Fruit fly (Drosophila melanogaster) whole organism, embryonic: ENCODE data around the gene Lnk.

Source experiments
- Atf-2 ChIP-seq: fragments of 200-800 bp; sonication (Bioruptor generic); optimal IDR thresholded peaks from 2 replicates; lab custom pipeline; 2016; ENCODE audit warnings: missing biosample characterization, missing genetic modification characterization
- B-H1 ChIP-seq: fragments of 200-800 bp; sonication (Bioruptor generic); IDR thresholded peaks from 3 replicates; pipeline ENCODE4 v1.3.6; 2022; ENCODE audit warnings: missing biosample characterization, missing genetic modification characterization
- Blimp-1 ChIP-seq: fragments of 200-800 bp; sonication (Bioruptor generic); optimal IDR thresholded peaks from 3 replicates; lab custom pipeline; 2018; ENCODE audit warnings: missing biosample characterization, missing genetic modification characterization, mild to moderate bottlenecking, moderate library complexity, missing genetic modification reagents
- CG1024 ChIP-seq: fragments of 200-800 bp; sonication (Bioruptor generic); IDR thresholded peaks from 2 replicates; pipeline ENCODE4 v1.3.6; 2022; ENCODE audit warnings: missing biosample characterization, missing genetic modification characterization
- CG10274 ChIP-seq: fragments of 200-800 bp; sonication (Bioruptor generic); optimal IDR thresholded peaks from 3 replicates; lab custom pipeline; 2017; ENCODE audit warnings: missing biosample characterization, mild to moderate bottlenecking, missing genetic modification characterization
- CG11696 ChIP-seq: fragments of 200-800 bp; sonication (Bioruptor generic); IDR thresholded peaks from 2 replicates; pipeline ENCODE4 v1.3.6; 2022; ENCODE audit warnings: missing biosample characterization, missing genetic modification characterization
- CG12299 ChIP-seq: fragments of 200-800 bp; sonication (Bioruptor generic); optimal IDR thresholded peaks from 2 replicates; lab custom pipeline; 2018; ENCODE audit warnings: missing biosample characterization, mild to moderate bottlenecking, missing genetic modification characterization
- CG12391 ChIP-seq: fragments of 200-800 bp; sonication (Bioruptor generic); optimal IDR thresholded peaks from 3 replicates; lab custom pipeline; 2018; ENCODE audit warnings: missing biosample characterization, mild to moderate bottlenecking, missing genetic modification characterization, moderate library complexity
- CG12659 ChIP-seq: fragments of 200-800 bp; sonication (Bioruptor generic); optimal IDR thresholded peaks from 3 replicates; lab custom pipeline; 2017; ENCODE audit warnings: mild to moderate bottlenecking, missing biosample characterization, missing genetic modification reagents, missing genetic modification characterization
- CG14050 ChIP-seq: fragments of 200-800 bp; sonication (Bioruptor generic); IDR thresholded peaks from 3 replicates; pipeline ENCODE4 v1.3.6; 2022; ENCODE audit warnings: missing biosample characterization, missing genetic modification characterization
- CG1529 ChIP-seq: fragments of 200-800 bp; sonication (Bioruptor generic); optimal IDR thresholded peaks from 3 replicates; lab custom pipeline; 2018; ENCODE audit warnings: missing biosample characterization, missing genetic modification characterization
- CG15696 ChIP-seq: fragments of 200-800 bp; sonication (Bioruptor generic); optimal IDR thresholded peaks from 2 replicates; lab custom pipeline; 2019; ENCODE audit warnings: missing biosample characterization, mild to moderate bottlenecking, missing genetic modification characterization, moderate library complexity
- CG17385 ChIP-seq: fragments of 200-800 bp; sonication (Bioruptor generic); optimal IDR thresholded peaks from 3 replicates; lab custom pipeline; 2018; ENCODE audit warnings: missing biosample characterization, mild to moderate bottlenecking, missing genetic modification characterization
- CG17568 ChIP-seq: fragments of 200-800 bp; sonication (Bioruptor generic); optimal IDR thresholded peaks from 2 replicates; lab custom pipeline; 2018; ENCODE audit warnings: missing biosample characterization, mild to moderate bottlenecking, missing genetic modification characterization, moderate library complexity
- CG31224 ChIP-seq: fragments of 200-800 bp; sonication (Bioruptor generic); IDR thresholded peaks from 2 replicates; pipeline ENCODE4 v1.3.6; 2022; ENCODE audit warnings: missing biosample characterization, missing genetic modification characterization
- CG33557 ChIP-seq: fragments of 200-800 bp; sonication (Bioruptor generic); optimal IDR thresholded peaks from 2 replicates; lab custom pipeline; 2019; ENCODE audit warnings: missing biosample characterization, mild to moderate bottlenecking, missing genetic modification characterization, moderate library complexity
- CG3847 ChIP-seq: fragments of 200-800 bp; sonication (Bioruptor generic); IDR thresholded peaks from 2 replicates; pipeline ENCODE4 v1.3.6; 2022; ENCODE audit warnings: missing biosample characterization, missing genetic modification characterization
- CG6813 ChIP-seq: fragments of 200-800 bp; sonication (Bioruptor generic); optimal IDR thresholded peaks from 2 replicates; lab custom pipeline; 2017; ENCODE audit warnings: missing biosample characterization, missing genetic modification characterization, mild to moderate bottlenecking, moderate library complexity, missing genetic modification reagents
- CG7839 ChIP-seq: fragments of 200-800 bp; sonication (Bioruptor generic); optimal IDR thresholded peaks from 3 replicates; lab custom pipeline; 2018; ENCODE audit warnings: missing biosample characterization, mild to moderate bottlenecking, missing genetic modification characterization, moderate library complexity
- CG8290 ChIP-seq, 3 experiments: fragments of 200-800 bp; sonication (Bioruptor generic); optimal IDR thresholded peaks; 2 replicates each; lab custom pipeline; 2016 to 2019; ENCODE audit warnings: missing biosample characterization in 3 of 3, missing genetic modification characterization in 3 of 3, mild to moderate bottlenecking in 2 of 3, moderate library complexity in 1 of 3
- CG9727 ChIP-seq: fragments of 200-800 bp; sonication (Bioruptor generic); optimal IDR thresholded peaks from 3 replicates; lab custom pipeline; 2017; ENCODE audit warnings: missing biosample characterization, mild to moderate bottlenecking, missing genetic modification characterization
- D19A ChIP-seq: fragments of 200-800 bp; optimal IDR thresholded peaks from 3 replicates; lab custom pipeline; 2019; ENCODE audit warnings: missing biosample characterization, mild to moderate bottlenecking, missing genetic modification characterization, moderate library complexity
- Ets65A ChIP-seq: fragments of 200-800 bp; sonication (Bioruptor generic); peaks from one replicate; lab custom pipeline; 2016; ENCODE audit warnings: missing biosample characterization, missing genetic modification characterization
- Fer3 ChIP-seq: fragments of 200-800 bp; sonication (Bioruptor generic); optimal IDR thresholded peaks from 2 replicates; lab custom pipeline; 2018; ENCODE audit warnings: missing biosample characterization, mild to moderate bottlenecking, missing genetic modification characterization, moderate library complexity
- H15 ChIP-seq: fragments of 200-800 bp; sonication (Bioruptor generic); IDR thresholded peaks from 3 replicates; pipeline ENCODE4 v1.3.6; 2022; ENCODE audit warnings: missing biosample characterization, missing genetic modification characterization
- Hr51 ChIP-seq, 2 experiments: fragments of 200-800 bp; sonication (Bioruptor generic); optimal IDR thresholded peaks; 2 replicates in 1 of 2; 3 replicates in 1 of 2; lab custom pipeline; 2016 to 2018; ENCODE audit warnings: missing biosample characterization in 2 of 2, missing genetic modification characterization in 2 of 2, mild to moderate bottlenecking in 1 of 2, moderate library complexity in 1 of 2
- Meics ChIP-seq: fragments of 200-800 bp; sonication (Bioruptor generic); optimal IDR thresholded peaks from 2 replicates; lab custom pipeline; 2017; ENCODE audit warnings: missing biosample characterization, mild to moderate bottlenecking, missing genetic modification characterization
- Nf-YA ChIP-seq: fragments of 200-800 bp; sonication (Bioruptor generic); IDR thresholded peaks from 2 replicates; pipeline ENCODE4 v1.3.6; 2022; ENCODE audit warnings: missing biosample characterization, missing genetic modification characterization
- Pdp1 ChIP-seq, 2 experiments: fragments of 200-800 bp; sonication (Bioruptor generic); optimal IDR thresholded peaks; 3 replicates each; lab custom pipeline; 2016; ENCODE audit warnings: missing biosample characterization in 2 of 2, missing genetic modification characterization in 2 of 2, mild to moderate bottlenecking in 1 of 2, moderate library complexity in 1 of 2
- Scr ChIP-seq: fragments of 200-800 bp; sonication (Bioruptor generic); IDR thresholded peaks from 2 replicates; pipeline ENCODE4 v1.3.6; 2022; ENCODE audit warnings: missing biosample characterization, missing genetic modification characterization; ENCODE audit not compliant: partially characterized antibody
- Ssrp ChIP-seq: fragments of 200-800 bp; sonication (Bioruptor generic); optimal IDR thresholded peaks from 2 replicates; lab custom pipeline; 2018; ENCODE audit warnings: missing biosample characterization, mild to moderate bottlenecking, missing genetic modification characterization, moderate library complexity
- Stat92E ChIP-seq, 3 experiments: fragments of >200 bp in 2 of 3; fragments of 200-800 bp in 1 of 3; sonication (Bioruptor generic) in 1 of 3; optimal IDR thresholded peaks; 2 replicates each; lab custom pipeline; 2017 to 2019; ENCODE audit warnings: missing biosample characterization in 3 of 3, missing genetic modification characterization in 3 of 3, mild to moderate bottlenecking in 1 of 3, moderate library complexity in 1 of 3
- ara ChIP-seq: fragments of 200-800 bp; sonication (Bioruptor generic); IDR thresholded peaks from 2 replicates; pipeline ENCODE4 v1.3.6; 2022; ENCODE audit warnings: missing biosample characterization, missing genetic modification characterization
- ase ChIP-seq: fragments of 200-800 bp; sonication (Bioruptor generic); IDR thresholded peaks from 3 replicates; pipeline ENCODE4 v1.3.6; 2022; ENCODE audit warnings: missing biosample characterization, missing genetic modification characterization
- chif ChIP-seq, 2 experiments: fragments of 200-800 bp; sonication (Bioruptor generic); optimal IDR thresholded peaks; 3 replicates each; lab custom pipeline; 2016; ENCODE audit warnings: missing biosample characterization in 2 of 2, missing genetic modification characterization in 2 of 2
- dimm ChIP-seq: fragments of 200-800 bp; sonication (Bioruptor generic); IDR thresholded peaks from 2 replicates; pipeline ENCODE4 v1.3.6; 2022; ENCODE audit warnings: missing biosample characterization, missing genetic modification characterization
- ewg ChIP-seq: fragments of 200-800 bp; sonication (Bioruptor generic); optimal IDR thresholded peaks from 3 replicates; lab custom pipeline; 2017; ENCODE audit warnings: mild to moderate bottlenecking, missing biosample characterization, missing genetic modification reagents, missing genetic modification characterization
- ftz-f1 ChIP-seq: fragments of 200-800 bp; sonication (Bioruptor generic); optimal IDR thresholded peaks from 2 replicates; lab custom pipeline; 2016; ENCODE audit warnings: missing biosample characterization, missing genetic modification characterization
- gcm ChIP-seq: fragments of 200-800 bp; sonication (Bioruptor generic); optimal IDR thresholded peaks from 2 replicates; lab custom pipeline; 2019; ENCODE audit warnings: missing biosample characterization, mild to moderate bottlenecking, missing genetic modification characterization, moderate library complexity
- nom ChIP-seq: fragments of 200-800 bp; sonication (Bioruptor generic); optimal IDR thresholded peaks from 2 replicates; lab custom pipeline; 2017; ENCODE audit warnings: missing biosample characterization, missing genetic modification characterization, mild to moderate bottlenecking, moderate library complexity, missing genetic modification reagents
- row ChIP-seq: fragments of 200-800 bp; sonication (Bioruptor generic); IDR thresholded peaks from 3 replicates; pipeline ENCODE4 v1.3.6; 2022; ENCODE audit warnings: missing biosample characterization, missing genetic modification characterization
- salm ChIP-seq: fragments of 200-800 bp; sonication (Bioruptor generic); optimal IDR thresholded peaks from 2 replicates; lab custom pipeline; 2018; ENCODE audit warnings: missing biosample characterization, mild to moderate bottlenecking, missing genetic modification characterization
- sc ChIP-seq, 3 experiments: fragments of >200 bp in 2 of 3; fragments of 200-800 bp in 1 of 3; sonication (Bioruptor generic) in 1 of 3; optimal IDR thresholded peaks; 2 replicates in 2 of 3; 3 replicates in 1 of 3; lab custom pipeline; 2017; ENCODE audit warnings: mild to moderate bottlenecking in 1 of 3, missing biosample characterization in 1 of 3, missing genetic modification characterization in 1 of 3, missing genetic modification reagents in 1 of 3
- sens ChIP-seq: fragments of 200-800 bp; sonication (Bioruptor generic); peaks from one replicate; lab custom pipeline; 2016; ENCODE audit warnings: missing biosample characterization, missing genetic modification characterization
- sob ChIP-seq: fragments of 200-800 bp; sonication (Bioruptor generic); IDR thresholded peaks from 2 replicates; pipeline ENCODE4 v1.3.6; 2022; ENCODE audit warnings: missing biosample characterization, missing genetic modification characterization
- toy ChIP-seq: fragments of 200-800 bp; sonication (Bioruptor generic); IDR thresholded peaks from 2 replicates; pipeline ENCODE4 v1.3.6; 2022; ENCODE audit warnings: missing biosample characterization, missing genetic modification characterization
- wdn ChIP-seq: fragments of 200-800 bp; sonication (Bioruptor generic); IDR thresholded peaks from 2 replicates; pipeline ENCODE4 v1.3.6; 2022; ENCODE audit warnings: missing biosample characterization, missing genetic modification characterization
- zf30C ChIP-seq: fragments of 200-800 bp; sonication (Bioruptor generic); optimal IDR thresholded peaks from 3 replicates; lab custom pipeline; 2018; ENCODE audit warnings: missing biosample characterization, mild to moderate bottlenecking, missing genetic modification characterization

The Lnk gene

DNA sequence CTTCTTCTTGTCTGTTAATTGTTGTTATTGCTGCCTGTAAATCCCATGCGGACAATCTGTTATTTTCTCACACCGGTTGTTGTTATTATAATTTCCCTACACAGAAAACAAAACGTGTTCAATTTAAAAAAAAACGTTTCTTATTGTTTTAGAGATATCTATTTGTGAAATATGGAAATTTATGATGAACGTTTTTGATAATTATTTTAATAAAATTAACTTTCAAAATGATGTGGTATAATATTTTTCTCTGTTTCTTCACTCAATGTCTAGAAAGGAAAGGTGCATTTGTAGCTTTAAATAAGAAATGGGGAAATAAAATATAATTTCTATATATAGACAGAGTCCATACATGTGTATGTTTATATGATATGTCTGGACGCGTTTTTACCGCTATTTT lies 4.0 kb upstream of the Lnk start (continued):
- TF ChIP-seq zf30C (GFP tag; lab: Kevin White, UChicago): peak; percentile 49
- peak; percentile 11; the same call in 1 of the 2 replicates for TF ChIP-seq CG31224 (GFP tag; lab: Robert Waterston, UW)
- no peak for TF ChIP-seq ase (GFP tag; lab: Robert Waterston, UW)
- TF ChIP-seq CG10274 (GFP tag; lab: Kevin White, UChicago): no peak
- peak; percentile 74 for TF ChIP-seq gcm
- TF ChIP-seq row: peak; percentile 56
- peak in 1 of 2 experiments; percentile 2 for TF ChIP-seq Pdp1 (GFP tag; optimal IDR thresholded peaks at IDR 0.05; lab: Kevin White, UChicago)
- TF ChIP-seq CG17385 (GFP tag; lab: Kevin White, UChicago): peak; percentile 63
- no peak for TF ChIP-seq Nf-YA (GFP tag; lab: Robert Waterston, UW)
- TF ChIP-seq Atf-2 (GFP tag; lab: Kevin White, UChicago): peak; percentile 11
- no peak for TF ChIP-seq ftz-f1
- TF ChIP-seq Meics (GFP tag; lab: Kevin White, UChicago): peak; percentile 33
- no peak for TF ChIP-seq H15
- no peak for TF ChIP-seq CG17568
- no peak for TF ChIP-seq Scr (GFP tag; lab: Robert Waterston, UW)
- TF ChIP-seq sc (optimal IDR thresholded peaks at IDR 0.05; lab: Kevin White, UChicago): no peak
- TF ChIP-seq sc (GFP tag; optimal IDR thresholded peaks at IDR 0.05; lab: Kevin White, UChicago): peak; percentile 64
- no peak for TF ChIP-seq toy (GFP tag; lab: Robert Waterston, UW)
- TF ChIP-seq CG14050 (GFP tag; lab: Robert Waterston, UW): peak; percentile 12; the same call in 1 of the 3 replicates
- TF ChIP-seq Fer3 (tag; lab: Kevin White, UChicago): peak; percentile 54
- TF ChIP-seq dimm (GFP tag; lab: Robert Waterston, UW): peak; percentile 13; the same call in 1 of the 2 replicates
- peak; percentile 44; the same call in 1 of the 2 replicates for TF ChIP-seq ara (GFP tag; lab: Robert Waterston, UW)
- TF ChIP-seq chif (GFP tag; optimal IDR thresholded peaks at IDR 0.05; lab: Kevin White, UChicago): peak in 1 of 2 experiments; percentile 33
- TF ChIP-seq CG9727: peak; percentile 77
- TF ChIP-seq CG12659 (GFP tag; lab: Kevin White, UChicago): peak; percentile 57
- peak in 1 of 2 experiments; percentile 79 for TF ChIP-seq Hr51 (GFP tag; optimal IDR thresholded peaks at IDR 0.05; lab: Kevin White, UChicago)
- no peak for TF ChIP-seq CG8290 (GFP tag; optimal IDR thresholded peaks at IDR 0.05; lab: Kevin White, UChicago)
- TF ChIP-seq CG8290 (tag; optimal IDR thresholded peaks at IDR 0.05; lab: Kevin White, UChicago): no peak
- peak; percentile 81 for TF ChIP-seq CG7839 (tag; lab: Kevin White, UChicago)
- TF ChIP-seq CG11696 (GFP tag; lab: Robert Waterston, UW): 0 out of 2 replicates have a peak, but pooled peaks have one; percentile 6
- no peak for TF ChIP-seq CG6813
- TF ChIP-seq CG3847: no peak
- peak; percentile 70 for TF ChIP-seq CG33557 (GFP tag; lab: Kevin White, UChicago)
- no peak for TF ChIP-seq wdn (GFP tag; lab: Robert Waterston, UW)
- peak; percentile 63 for TF ChIP-seq CG1529 (GFP tag; lab: Kevin White, UChicago)
- TF ChIP-seq sens (GFP tag; lab: Kevin White, UChicago): peak; percentile 93
- TF ChIP-seq Ssrp (tag; lab: Kevin White, UChicago): peak; percentile 81
- peak; percentile 41; the same call in 2 of the 3 replicates for TF ChIP-seq B-H1
- 0 out of 2 replicates have a peak, but pooled peaks have one; percentile 49 for TF ChIP-seq CG1024 (GFP tag; lab: Robert Waterston, UW)
- TF ChIP-seq CG12391: peak; percentile 85
- TF ChIP-seq D19A (tag; lab: Kevin White, UChicago): peak; percentile 82
- no peak for TF ChIP-seq nom (GFP tag; lab: Kevin White, UChicago)
- TF ChIP-seq ewg (GFP tag; lab: Kevin White, UChicago): peak; percentile 40
- peak; percentile 88 for TF ChIP-seq Blimp-1
- peak; percentile 17 for TF ChIP-seq salm (tag; lab: Kevin White, UChicago)
- TF ChIP-seq Stat92E (GFP tag; optimal IDR thresholded peaks at IDR 0.05; lab: Kevin White, UChicago): peak in 1 of 3 experiments; percentile 50
- peak; percentile 19 for TF ChIP-seq CG12299 (tag; lab: Kevin White, UChicago)
- no peak for TF ChIP-seq sob
- TF ChIP-seq CG15696 (tag; lab: Kevin White, UChicago): peak; percentile 41
- no peak for TF ChIP-seq Ets65A (GFP tag; lab: Kevin White, UChicago)
